Fruit fly (Drosophila melanogaster) whole organism, embryonic: ENCODE data around the gene CG46467.

Source experiments
- Adf1 ChIP-seq: fragments of 200-800 bp; sonication (Bioruptor generic); IDR thresholded peaks from 2 replicates; pipeline ENCODE4 v1.3.6; 2022; ENCODE audit warnings: missing biosample characterization, missing genetic modification characterization
- CG1024 ChIP-seq: fragments of 200-800 bp; sonication (Bioruptor generic); IDR thresholded peaks from 2 replicates; pipeline ENCODE4 v1.3.6; 2022; ENCODE audit warnings: missing biosample characterization, missing genetic modification characterization
- CG10543 ChIP-seq: fragments of 200-800 bp; sonication (Bioruptor generic); optimal IDR thresholded peaks from 3 replicates; lab custom pipeline; 2017; ENCODE audit warnings: missing biosample characterization, mild to moderate bottlenecking, missing genetic modification characterization, moderate library complexity
- CG10959 ChIP-seq: fragments of 200-800 bp; sonication (Bioruptor generic); IDR thresholded peaks from 2 replicates; pipeline ENCODE4 v1.3.6; 2022; ENCODE audit warnings: missing biosample characterization, missing genetic modification characterization
- CG11560 ChIP-seq: fragments of 200-800 bp; sonication (Bioruptor generic); IDR thresholded peaks from 3 replicates; pipeline ENCODE4 v1.3.6; 2022; ENCODE audit warnings: missing biosample characterization, missing genetic modification characterization
- CG12391 ChIP-seq: fragments of 200-800 bp; sonication (Bioruptor generic); optimal IDR thresholded peaks from 3 replicates; lab custom pipeline; 2018; ENCODE audit warnings: missing biosample characterization, mild to moderate bottlenecking, missing genetic modification characterization, moderate library complexity
- CG13894 ChIP-seq: fragments of 200-800 bp; sonication (Bioruptor generic); optimal IDR thresholded peaks from 3 replicates; lab custom pipeline; 2018; ENCODE audit warnings: missing biosample characterization, mild to moderate bottlenecking, missing genetic modification characterization, moderate library complexity
- CG16813 ChIP-seq: fragments of 200-800 bp; sonication (Bioruptor generic); IDR thresholded peaks from 3 replicates; pipeline ENCODE4 v1.3.6; 2022; ENCODE audit warnings: missing biosample characterization, missing genetic modification characterization; ENCODE audit not compliant: partially characterized antibody
- CG17186 ChIP-seq: fragments of 200-800 bp; sonication (Bioruptor generic); optimal IDR thresholded peaks from 3 replicates; lab custom pipeline; 2017; ENCODE audit warnings: missing biosample characterization, missing genetic modification reagents, missing genetic modification characterization
- CG17829 ChIP-seq: fragments of 200-800 bp; optimal IDR thresholded peaks from 2 replicates; lab custom pipeline; 2019; ENCODE audit warnings: missing biosample characterization, mild to moderate bottlenecking, missing genetic modification characterization, moderate library complexity
- CG18011 ChIP-seq: fragments of 200-800 bp; sonication (Bioruptor generic); optimal IDR thresholded peaks from 2 replicates; lab custom pipeline; 2017; ENCODE audit warnings: missing biosample characterization, missing genetic modification characterization, mild to moderate bottlenecking, moderate library complexity, missing genotype
- CG18599 ChIP-seq: fragments of 200-800 bp; sonication (Bioruptor generic); optimal IDR thresholded peaks from 3 replicates; lab custom pipeline; 2017; ENCODE audit warnings: missing biosample characterization, missing genetic modification characterization, mild to moderate bottlenecking, moderate library complexity, missing genetic modification reagents
- CG31224 ChIP-seq: fragments of 200-800 bp; sonication (Bioruptor generic); IDR thresholded peaks from 2 replicates; pipeline ENCODE4 v1.3.6; 2022; ENCODE audit warnings: missing biosample characterization, missing genetic modification characterization
- CG32532 ChIP-seq: fragments of 200-800 bp; sonication (Bioruptor generic); IDR thresholded peaks from 2 replicates; pipeline ENCODE4 v1.3.6; 2022; ENCODE audit warnings: missing biosample characterization, missing genetic modification characterization
- CG5953 ChIP-seq: fragments of 200-800 bp; sonication (Bioruptor generic); IDR thresholded peaks from 2 replicates; pipeline ENCODE4 v1.3.6; 2022; ENCODE audit warnings: missing biosample characterization, missing genetic modification characterization
- CG6765 ChIP-seq: fragments of 200-800 bp; sonication (Bioruptor generic); optimal IDR thresholded peaks from 3 replicates; lab custom pipeline; 2017; ENCODE audit warnings: missing biosample characterization, mild to moderate bottlenecking, missing genetic modification characterization
- CoRest ChIP-seq: fragments of 200-800 bp; sonication (Bioruptor generic); optimal IDR thresholded peaks from 3 replicates; lab custom pipeline; 2018; ENCODE audit warnings: missing biosample characterization, mild to moderate bottlenecking, missing genetic modification characterization, moderate library complexity
- Dll ChIP-seq: fragments of 200-800 bp; sonication (Bioruptor generic); IDR thresholded peaks from 4 replicates; pipeline ENCODE4 v1.3.6; 2022; ENCODE audit warnings: missing biosample characterization, missing genetic modification characterization; ENCODE audit not compliant: partially characterized antibody
- Elba2 ChIP-seq: fragments of 200-800 bp; sonication (Bioruptor generic); optimal IDR thresholded peaks from 3 replicates; lab custom pipeline; 2016; ENCODE audit warnings: missing biosample characterization, missing genetic modification characterization
- Ets97D ChIP-seq: fragments of 200-800 bp; sonication (Bioruptor generic); optimal IDR thresholded peaks from 3 replicates; lab custom pipeline; 2016; ENCODE audit warnings: missing biosample characterization, missing genetic modification characterization
- Fer3 ChIP-seq: fragments of 200-800 bp; sonication (Bioruptor generic); optimal IDR thresholded peaks from 2 replicates; lab custom pipeline; 2018; ENCODE audit warnings: missing biosample characterization, mild to moderate bottlenecking, missing genetic modification characterization, moderate library complexity
- Lpt ChIP-seq: fragments of >200 bp; optimal IDR thresholded peaks from 2 replicates; lab custom pipeline; 2018; ENCODE audit warnings: missing biosample characterization, missing genetic modification characterization
- Mad ChIP-seq: fragments of 200-800 bp; sonication (Bioruptor generic); optimal IDR thresholded peaks from 2 replicates; lab custom pipeline; 2016; ENCODE audit warnings: missing biosample characterization, missing genetic modification characterization
- Med ChIP-seq: fragments of 200-800 bp; sonication (Bioruptor generic); peaks from one replicate; lab custom pipeline; 2016; ENCODE audit warnings: missing biosample characterization, missing genetic modification characterization, mild to moderate bottlenecking, inconsistent platforms, moderate library complexity
- NFAT ChIP-seq: fragments of 200-800 bp; sonication (Bioruptor generic); IDR thresholded peaks from 2 replicates; pipeline ENCODE4 v1.3.6; 2022; ENCODE audit warnings: missing biosample characterization, missing genetic modification characterization
- Nf-YB ChIP-seq: fragments of 200-800 bp; sonication (Bioruptor generic); optimal IDR thresholded peaks from 3 replicates; lab custom pipeline; 2019; ENCODE audit warnings: missing biosample characterization, mild to moderate bottlenecking, missing genetic modification characterization, moderate library complexity
- Side ChIP-seq: fragments of 200-800 bp; sonication (Bioruptor generic); optimal IDR thresholded peaks from 2 replicates; lab custom pipeline; 2016; ENCODE audit warnings: missing biosample characterization, missing genetic modification characterization
- Spps ChIP-seq: fragments of 200-800 bp; sonication (Bioruptor generic); optimal IDR thresholded peaks from 2 replicates; lab custom pipeline; 2018; ENCODE audit warnings: missing biosample characterization, mild to moderate bottlenecking, missing genetic modification characterization
- Tbp ChIP-seq: fragments of >200 bp; optimal IDR thresholded peaks from 2 replicates; lab custom pipeline; 2018; ENCODE audit warnings: missing biosample characterization, missing genetic modification characterization
- ato ChIP-seq: fragments of 200-800 bp; sonication (Bioruptor generic); IDR thresholded peaks from 2 replicates; pipeline ENCODE4 v1.3.6; 2022; ENCODE audit warnings: missing biosample characterization, missing genetic modification characterization; ENCODE audit not compliant: partially characterized antibody
- bab2 ChIP-seq: fragments of 200-800 bp; sonication (Bioruptor generic); optimal IDR thresholded peaks from 2 replicates; lab custom pipeline; 2016; ENCODE audit warnings: missing biosample characterization, missing genetic modification characterization
- chinmo ChIP-seq: fragments of 200-800 bp; sonication (Bioruptor generic); IDR thresholded peaks from 4 replicates; pipeline ENCODE4 v1.3.6; 2022; ENCODE audit warnings: missing biosample characterization, missing genetic modification characterization; ENCODE audit not compliant: partially characterized antibody
- corto ChIP-seq: fragments of 200-800 bp; sonication (Bioruptor generic); optimal IDR thresholded peaks from 2 replicates; lab custom pipeline; 2016; ENCODE audit warnings: missing biosample characterization, mild to moderate bottlenecking, missing genetic modification characterization, moderate library complexity
- crol ChIP-seq: fragments of 200-800 bp; sonication (Bioruptor generic); IDR thresholded peaks from 2 replicates; pipeline ENCODE4 v1.3.6; 2022; ENCODE audit warnings: missing biosample characterization, missing genetic modification characterization
- ewg ChIP-seq: fragments of 200-800 bp; sonication (Bioruptor generic); optimal IDR thresholded peaks from 3 replicates; lab custom pipeline; 2017; ENCODE audit warnings: mild to moderate bottlenecking, missing biosample characterization, missing genetic modification reagents, missing genetic modification characterization
- ftz-f1 ChIP-seq: fragments of 200-800 bp; sonication (Bioruptor generic); optimal IDR thresholded peaks from 2 replicates; lab custom pipeline; 2016; ENCODE audit warnings: missing biosample characterization, missing genetic modification characterization
- grn ChIP-seq: fragments of 200-800 bp; sonication (Bioruptor generic); optimal IDR thresholded peaks from 3 replicates; lab custom pipeline; 2017; ENCODE audit warnings: missing biosample characterization, missing genetic modification characterization
- hth ChIP-seq: fragments of >200 bp; optimal IDR thresholded peaks from 2 replicates; lab custom pipeline; 2017; ENCODE audit warnings: inconsistent platforms
- lbe ChIP-seq: fragments of 200-800 bp; sonication (Bioruptor generic); optimal IDR thresholded peaks from 2 replicates; lab custom pipeline; 2016; ENCODE audit warnings: missing biosample characterization, mild to moderate bottlenecking, missing genetic modification characterization
- luna ChIP-seq: fragments of 200-800 bp; sonication (Bioruptor generic); optimal IDR thresholded peaks from 2 replicates; lab custom pipeline; 2016; ENCODE audit warnings: missing biosample characterization, missing genetic modification characterization
- mirr ChIP-seq: fragments of 200-800 bp; sonication (Bioruptor generic); optimal IDR thresholded peaks from 3 replicates; lab custom pipeline; 2018; ENCODE audit warnings: missing biosample characterization, mild to moderate bottlenecking, missing genetic modification characterization
- onecut ChIP-seq: fragments of 200-800 bp; sonication (Bioruptor generic); IDR thresholded peaks from 2 replicates; pipeline ENCODE4 v1.3.6; 2022; ENCODE audit warnings: missing biosample characterization, missing genetic modification characterization
- pfk ChIP-seq: fragments of 200-800 bp; sonication (Bioruptor generic); optimal IDR thresholded peaks from 2 replicates; lab custom pipeline; 2018; ENCODE audit warnings: missing biosample characterization, mild to moderate bottlenecking, missing genetic modification characterization, moderate library complexity
- prd ChIP-seq, 3 experiments: fragments of >200 bp in 2 of 3; fragments of 200-800 bp in 1 of 3; sonication (Bioruptor generic) in 1 of 3; optimal IDR thresholded peaks in 2 of 3; IDR thresholded peaks in 1 of 3; 2 replicates in 2 of 3; 3 replicates in 1 of 3; pipeline versions ENCODE4 v1.3.6 to Lab custom; 2017 to 2022; ENCODE audit warnings: missing biosample characterization in 1 of 3, missing genetic modification characterization in 1 of 3
- pzg ChIP-seq: fragments of 200-800 bp; sonication (Bioruptor generic); optimal IDR thresholded peaks from 3 replicates; lab custom pipeline; 2018; ENCODE audit warnings: missing biosample characterization, mild to moderate bottlenecking, missing genetic modification characterization, moderate library complexity
- sc ChIP-seq, 3 experiments: fragments of >200 bp in 2 of 3; fragments of 200-800 bp in 1 of 3; sonication (Bioruptor generic) in 1 of 3; optimal IDR thresholded peaks; 2 replicates in 2 of 3; 3 replicates in 1 of 3; lab custom pipeline; 2017; ENCODE audit warnings: mild to moderate bottlenecking in 1 of 3, missing biosample characterization in 1 of 3, missing genetic modification characterization in 1 of 3, missing genetic modification reagents in 1 of 3
- sd ChIP-seq: fragments of 200-800 bp; sonication (Bioruptor generic); optimal IDR thresholded peaks from 3 replicates; lab custom pipeline; 2018; ENCODE audit warnings: missing biosample characterization, mild to moderate bottlenecking, missing genetic modification characterization, moderate library complexity
- so ChIP-seq: fragments of 200-800 bp; sonication (Bioruptor generic); IDR thresholded peaks from 3 replicates; pipeline ENCODE4 v1.3.6; 2022; ENCODE audit warnings: missing biosample characterization, missing genetic modification characterization
- stc ChIP-seq: fragments of 200-800 bp; sonication (Bioruptor generic); IDR thresholded peaks from 2 replicates; pipeline ENCODE4 v1.3.6; 2022; ENCODE audit warnings: missing biosample characterization, missing genetic modification characterization
- tup ChIP-seq: fragments of 200-800 bp; sonication (Bioruptor generic); optimal IDR thresholded peaks from 2 replicates; lab custom pipeline; 2016; ENCODE audit warnings: missing biosample characterization, mild to moderate bottlenecking, missing genetic modification characterization, moderate library complexity

The CG46467 gene

dm6 chr3R:9952669-9953277, 78.3 kb downstream of the CG46467 start (continued):
- TF ChIP-seq Elba2 (no peak), CG17186 (no peak), crol (peak; percentile 54; the same call in 1 of the 2 replicates), Med (GFP tag; lab: Kevin White, UChicago) (peak; percentile 42), stc (no peak), ato (GFP tag; lab: Robert Waterston, UW) (no peak), CG31224 (GFP tag; lab: Robert Waterston, UW) (no peak), Tbp (GFP tag; lab: Kevin White, UChicago) (no peak), pzg (GFP tag; lab: Kevin White, UChicago) (no peak), Side (no peak), Fer3 (tag; lab: Kevin White, UChicago) (no peak), ftz-f1 (GFP tag; lab: Kevin White, UChicago) (peak; percentile 26), CG18011 (GFP tag; lab: Kevin White, UChicago) (no peak), so (GFP tag; lab: Robert Waterston, UW) (no peak), CG6765 (GFP tag; lab: Kevin White, UChicago) (peak; percentile 25), pfk (GFP tag; lab: Kevin White, UChicago) (no peak), tup (GFP tag; lab: Kevin White, UChicago) (no peak), CG13894 (no peak), mirr (GFP tag; lab: Kevin White, UChicago) (peak; percentile 22), luna (GFP tag; lab: Kevin White, UChicago) (no peak), Nf-YB (GFP tag; lab: Kevin White, UChicago) (no peak), ewg (peak; percentile 78), CG32532 (GFP tag; lab: Robert Waterston, UW) (0 out of 2 replicates have a peak, but pooled peaks have one; percentile 5), Spps (tag; lab: Kevin White, UChicago) (no peak), bab2 (no peak), CG18599 (GFP tag; lab: Kevin White, UChicago) (peak; percentile 9), CG1024 (no peak), prd (optimal IDR thresholded peaks at IDR 0.05; lab: Kevin White, UChicago) (no peak), prd (GFP tag; IDR thresholded peaks at IDR 0.05; lab: Robert Waterston, UW) (no peak), chinmo (GFP tag; lab: Robert Waterston, UW) (0 out of 4 replicates have a peak, but pooled peaks have one; percentile 59), onecut (peak; percentile 96), CoRest (tag; lab: Kevin White, UChicago) (no peak), CG10959 (GFP tag; lab: Robert Waterston, UW) (no peak), Adf1 (GFP tag; lab: Robert Waterston, UW) (peak; percentile 93), Mad (GFP tag; lab: Kevin White, UChicago) (no peak)

- TF ChIP-seq corto (GFP tag; lab: Kevin White, UChicago) (peak; percentile 88), sd (tag; lab: Kevin White, UChicago) (peak; percentile 29), hth (lab: Kevin White, UChicago) (no peak), CG11560 (tag; lab: Robert Waterston, UW) (no peak), Dll (GFP tag; lab: Robert Waterston, UW) (no peak), CG16813 (no peak), NFAT (no peak), lbe (GFP tag; lab: Kevin White, UChicago) (peak; percentile 59), Ets97D (GFP tag; lab: Kevin White, UChicago) (no peak), sc (optimal IDR thresholded peaks at IDR 0.05; lab: Kevin White, UChicago) (no peak), sc (GFP tag; optimal IDR thresholded peaks at IDR 0.05; lab: Kevin White, UChicago) (no peak), CG10543 (GFP tag; lab: Kevin White, UChicago) (no peak), Lpt (no peak), CG5953 (no peak), CG17829 (tag; lab: Kevin White, UChicago) (no peak), CG12391 (tag; lab: Kevin White, UChicago) (no peak), grn (GFP tag; lab: Kevin White, UChicago) (peak; percentile 2)
Measured at dm6 chr3R:9954648-9955290, 80.3 kb downstream of the CG46467 start.
